Fruit fly (Drosophila melanogaster) whole organism, embryonic: ENCODE results near the gene CheB38b.
A peak's percentile ranks its signal among the peaks of the same experiment; 100 is the strongest.

Experiments
- ATbp ChIP-seq: fragments of 200-800 bp; sonication (Bioruptor generic); optimal IDR thresholded peaks from 2 replicates; lab custom pipeline; 2017; ENCODE audit warnings: missing biosample characterization, mild to moderate bottlenecking, missing genetic modification characterization, missing genetic modification reagents
- B-H2 ChIP-seq: fragments of 200-800 bp; sonication (Bioruptor generic); optimal IDR thresholded peaks from 2 replicates; lab custom pipeline; 2018; ENCODE audit warnings: missing biosample characterization, mild to moderate bottlenecking, missing genetic modification characterization
- CG12236 ChIP-seq: fragments of 200-800 bp; sonication (Bioruptor generic); optimal IDR thresholded peaks from 2 replicates; lab custom pipeline; 2016; ENCODE audit warnings: missing biosample characterization, missing genetic modification characterization
- CG12299 ChIP-seq: fragments of 200-800 bp; sonication (Bioruptor generic); optimal IDR thresholded peaks from 2 replicates; lab custom pipeline; 2018; ENCODE audit warnings: missing biosample characterization, mild to moderate bottlenecking, missing genetic modification characterization
- CG15269 ChIP-seq: fragments of 200-800 bp; sonication (Bioruptor generic); optimal IDR thresholded peaks from 2 replicates; lab custom pipeline; 2018; ENCODE audit warnings: missing biosample characterization, mild to moderate bottlenecking, missing genetic modification characterization, moderate library complexity
- CG17359 ChIP-seq: fragments of 200-800 bp; sonication (Bioruptor generic); optimal IDR thresholded peaks from 3 replicates; lab custom pipeline; 2018; ENCODE audit warnings: missing biosample characterization, mild to moderate bottlenecking, missing genetic modification characterization, moderate library complexity
- CG1832 ChIP-seq: fragments of 200-800 bp; sonication (Bioruptor generic); optimal IDR thresholded peaks from 2 replicates; lab custom pipeline; 2017; ENCODE audit warnings: missing biosample characterization, mild to moderate bottlenecking, missing genetic modification characterization, inconsistent platforms
- CG2120 ChIP-seq: fragments of 200-800 bp; sonication (Bioruptor generic); optimal IDR thresholded peaks from 3 replicates; lab custom pipeline; 2016; ENCODE audit warnings: missing biosample characterization, missing genetic modification characterization
- CG30020 ChIP-seq: fragments of 200-800 bp; optimal IDR thresholded peaks from 2 replicates; lab custom pipeline; 2019; ENCODE audit warnings: missing biosample characterization, mild to moderate bottlenecking, missing genetic modification characterization, moderate library complexity
- CG3163 ChIP-seq: fragments of 200-800 bp; sonication (Bioruptor generic); optimal IDR thresholded peaks from 3 replicates; lab custom pipeline; 2016; ENCODE audit warnings: missing biosample characterization, missing genetic modification characterization
- CG6683 ChIP-seq: fragments of 200-800 bp; sonication (Bioruptor generic); optimal IDR thresholded peaks from 2 replicates; lab custom pipeline; 2017; ENCODE audit warnings: missing biosample characterization, mild to moderate bottlenecking, missing genetic modification characterization, missing genetic modification reagents
- CG7271 ChIP-seq: fragments of 200-800 bp; sonication (Bioruptor generic); optimal IDR thresholded peaks from 2 replicates; lab custom pipeline; 2018; ENCODE audit warnings: missing biosample characterization, mild to moderate bottlenecking, missing genetic modification characterization, moderate library complexity
- CG7745 ChIP-seq: fragments of 200-800 bp; sonication (Bioruptor generic); optimal IDR thresholded peaks from 2 replicates; lab custom pipeline; 2018; ENCODE audit warnings: missing biosample characterization, mild to moderate bottlenecking, missing genetic modification characterization, moderate library complexity
- CG7928 ChIP-seq: fragments of 200-800 bp; sonication (Bioruptor generic); optimal IDR thresholded peaks from 2 replicates; lab custom pipeline; 2017; ENCODE audit warnings: missing biosample characterization, mild to moderate bottlenecking, missing genetic modification characterization
- CHES-1-like ChIP-seq: fragments of 200-800 bp; sonication (Bioruptor generic); optimal IDR thresholded peaks from 2 replicates; lab custom pipeline; 2016; ENCODE audit warnings: missing biosample characterization, missing genetic modification characterization
- CTCF ChIP-seq: fragments of 200-800 bp; sonication (Bioruptor generic); optimal IDR thresholded peaks from 2 replicates; lab custom pipeline; 2017; ENCODE audit warnings: missing biosample characterization, mild to moderate bottlenecking, missing genetic modification characterization, moderate library complexity
- CkIIα-i1 ChIP-seq: fragments of 200-800 bp; sonication (Bioruptor generic); IDR thresholded peaks from 2 replicates; pipeline ENCODE4 v1.3.6; 2022; ENCODE audit warnings: missing biosample characterization, missing genetic modification characterization
- Dad ChIP-seq: fragments of 200-800 bp; sonication (Bioruptor generic); optimal IDR thresholded peaks from 3 replicates; lab custom pipeline; 2016; ENCODE audit warnings: missing biosample characterization, missing genetic modification characterization
- E2f2 ChIP-seq: fragments of 200-800 bp; sonication (Bioruptor generic); IDR thresholded peaks from 2 replicates; pipeline ENCODE4 v1.3.6; 2022; ENCODE audit warnings: missing biosample characterization, missing genetic modification characterization
- Ets97D ChIP-seq: fragments of 200-800 bp; sonication (Bioruptor generic); optimal IDR thresholded peaks from 3 replicates; lab custom pipeline; 2016; ENCODE audit warnings: missing biosample characterization, missing genetic modification characterization
- Hr78 ChIP-seq, 2 experiments: fragments of 200-800 bp in 1 of 2; fragments of >200 bp in 1 of 2; sonication (Bioruptor generic) in 1 of 2; optimal IDR thresholded peaks; 2 replicates each; lab custom pipeline; 2017 to 2019; ENCODE audit warnings: missing biosample characterization in 2 of 2, missing genetic modification characterization in 2 of 2, mild to moderate bottlenecking in 1 of 2, moderate library complexity in 1 of 2
- Kr ChIP-seq: fragments of 200-800 bp; sonication (Bioruptor generic); optimal IDR thresholded peaks from 2 replicates; lab custom pipeline; 2017; ENCODE audit warnings: missing biosample characterization, mild to moderate bottlenecking, missing genetic modification characterization
- MESR4 ChIP-seq: fragments of 200-800 bp; sonication (Bioruptor generic); optimal IDR thresholded peaks from 2 replicates; lab custom pipeline; 2018; ENCODE audit warnings: missing biosample characterization, mild to moderate bottlenecking, missing genetic modification characterization, moderate library complexity
- Myb ChIP-seq: fragments of 200-800 bp; sonication (Bioruptor generic); optimal IDR thresholded peaks from 2 replicates; lab custom pipeline; 2016; ENCODE audit warnings: missing biosample characterization, missing genetic modification characterization
- NC2α ChIP-seq: fragments of 200-800 bp; sonication (Bioruptor generic); optimal IDR thresholded peaks from 2 replicates; lab custom pipeline; 2016; ENCODE audit warnings: missing biosample characterization, missing genetic modification characterization
- Vsx1 ChIP-seq: fragments of 200-800 bp; sonication (Bioruptor generic); optimal IDR thresholded peaks from 2 replicates; lab custom pipeline; 2017; ENCODE audit warnings: missing biosample characterization, mild to moderate bottlenecking, missing genetic modification characterization, missing genetic modification reagents
- al ChIP-seq: fragments of 200-800 bp; sonication (Bioruptor generic); IDR thresholded peaks from 2 replicates; pipeline ENCODE4 v1.3.6; 2022; ENCODE audit warnings: missing biosample characterization, missing genetic modification characterization
- corto ChIP-seq: fragments of 200-800 bp; sonication (Bioruptor generic); optimal IDR thresholded peaks from 2 replicates; lab custom pipeline; 2016; ENCODE audit warnings: missing biosample characterization, mild to moderate bottlenecking, missing genetic modification characterization, moderate library complexity
- dan ChIP-seq: fragments of 200-800 bp; sonication (Bioruptor generic); IDR thresholded peaks from 2 replicates; pipeline ENCODE4 v1.3.6; 2022; ENCODE audit warnings: missing biosample characterization, missing genetic modification characterization
- dm ChIP-seq: fragments of 200-800 bp; sonication (Bioruptor generic); optimal IDR thresholded peaks from 3 replicates; lab custom pipeline; 2016; ENCODE audit warnings: missing biosample characterization, missing genetic modification characterization
- ems ChIP-seq: fragments of 200-800 bp; sonication (Bioruptor generic); optimal IDR thresholded peaks from 3 replicates; lab custom pipeline; 2016; ENCODE audit warnings: missing biosample characterization, missing genetic modification characterization
- gcm ChIP-seq: fragments of 200-800 bp; sonication (Bioruptor generic); optimal IDR thresholded peaks from 2 replicates; lab custom pipeline; 2019; ENCODE audit warnings: missing biosample characterization, mild to moderate bottlenecking, missing genetic modification characterization, moderate library complexity
- gem ChIP-seq: fragments of 200-800 bp; sonication (Bioruptor generic); optimal IDR thresholded peaks from 2 replicates; lab custom pipeline; 2019; ENCODE audit warnings: missing biosample characterization, mild to moderate bottlenecking, missing genetic modification characterization, moderate library complexity
- grau ChIP-seq: fragments of 200-800 bp; optimal IDR thresholded peaks from 3 replicates; lab custom pipeline; 2019; ENCODE audit warnings: missing biosample characterization, mild to moderate bottlenecking, missing genetic modification characterization, moderate library complexity
- grn ChIP-seq: fragments of 200-800 bp; sonication (Bioruptor generic); optimal IDR thresholded peaks from 3 replicates; lab custom pipeline; 2017; ENCODE audit warnings: missing biosample characterization, missing genetic modification characterization
- gt ChIP-seq: fragments of 200-800 bp; sonication (Bioruptor generic); IDR thresholded peaks from 2 replicates; pipeline ENCODE4 v1.3.6; 2022; ENCODE audit warnings: missing biosample characterization, missing genetic modification characterization
- hb ChIP-seq: fragments of 200-800 bp; sonication (Bioruptor generic); IDR thresholded peaks from 3 replicates; pipeline ENCODE4 v1.3.6; 2022; ENCODE audit warnings: missing biosample characterization, missing genetic modification characterization; ENCODE audit not compliant: partially characterized antibody
- kni ChIP-seq: fragments of 200-800 bp; sonication (Bioruptor generic); optimal IDR thresholded peaks from 3 replicates; lab custom pipeline; 2017; ENCODE audit warnings: mild to moderate bottlenecking, missing biosample characterization, missing genetic modification reagents, missing genetic modification characterization
- lab ChIP-seq: fragments of 200-800 bp; sonication (Bioruptor generic); optimal IDR thresholded peaks from 3 replicates; lab custom pipeline; 2017; ENCODE audit warnings: missing biosample characterization, missing genetic modification characterization, mild to moderate bottlenecking, moderate library complexity, missing genetic modification reagents
- lbe ChIP-seq: fragments of 200-800 bp; sonication (Bioruptor generic); optimal IDR thresholded peaks from 2 replicates; lab custom pipeline; 2016; ENCODE audit warnings: missing biosample characterization, mild to moderate bottlenecking, missing genetic modification characterization
- onecut ChIP-seq: fragments of 200-800 bp; sonication (Bioruptor generic); IDR thresholded peaks from 2 replicates; pipeline ENCODE4 v1.3.6; 2022; ENCODE audit warnings: missing biosample characterization, missing genetic modification characterization
- prd ChIP-seq, 3 experiments: fragments of >200 bp in 2 of 3; fragments of 200-800 bp in 1 of 3; sonication (Bioruptor generic) in 1 of 3; optimal IDR thresholded peaks in 2 of 3; IDR thresholded peaks in 1 of 3; 2 replicates in 2 of 3; 3 replicates in 1 of 3; pipeline versions ENCODE4 v1.3.6 to Lab custom; 2017 to 2022; ENCODE audit warnings: missing biosample characterization in 1 of 3, missing genetic modification characterization in 1 of 3
- pzg ChIP-seq: fragments of 200-800 bp; sonication (Bioruptor generic); optimal IDR thresholded peaks from 3 replicates; lab custom pipeline; 2018; ENCODE audit warnings: missing biosample characterization, mild to moderate bottlenecking, missing genetic modification characterization, moderate library complexity
- ro ChIP-seq: fragments of 200-800 bp; sonication (Bioruptor generic); IDR thresholded peaks from 2 replicates; pipeline ENCODE4 v1.3.6; 2022; ENCODE audit warnings: missing biosample characterization, missing genetic modification characterization
- sisA ChIP-seq: fragments of 200-800 bp; sonication (Bioruptor generic); IDR thresholded peaks from 2 replicates; pipeline ENCODE4 v1.3.6; 2022; ENCODE audit warnings: missing biosample characterization, missing genetic modification characterization
- stwl ChIP-seq: fragments of 200-800 bp; sonication (Bioruptor generic); optimal IDR thresholded peaks from 3 replicates; lab custom pipeline; 2018; ENCODE audit warnings: missing biosample characterization, mild to moderate bottlenecking, missing genetic modification characterization, moderate library complexity
- tin ChIP-seq: fragments of 200-800 bp; sonication (Bioruptor generic); optimal IDR thresholded peaks from 3 replicates; lab custom pipeline; 2016; ENCODE audit warnings: missing biosample characterization, missing genetic modification characterization
- usp ChIP-seq: fragments of >200 bp; optimal IDR thresholded peaks from 2 replicates; lab custom pipeline; 2017; ENCODE audit warnings: missing biosample characterization, missing genetic modification characterization

Gene CheB38b

DNA sequence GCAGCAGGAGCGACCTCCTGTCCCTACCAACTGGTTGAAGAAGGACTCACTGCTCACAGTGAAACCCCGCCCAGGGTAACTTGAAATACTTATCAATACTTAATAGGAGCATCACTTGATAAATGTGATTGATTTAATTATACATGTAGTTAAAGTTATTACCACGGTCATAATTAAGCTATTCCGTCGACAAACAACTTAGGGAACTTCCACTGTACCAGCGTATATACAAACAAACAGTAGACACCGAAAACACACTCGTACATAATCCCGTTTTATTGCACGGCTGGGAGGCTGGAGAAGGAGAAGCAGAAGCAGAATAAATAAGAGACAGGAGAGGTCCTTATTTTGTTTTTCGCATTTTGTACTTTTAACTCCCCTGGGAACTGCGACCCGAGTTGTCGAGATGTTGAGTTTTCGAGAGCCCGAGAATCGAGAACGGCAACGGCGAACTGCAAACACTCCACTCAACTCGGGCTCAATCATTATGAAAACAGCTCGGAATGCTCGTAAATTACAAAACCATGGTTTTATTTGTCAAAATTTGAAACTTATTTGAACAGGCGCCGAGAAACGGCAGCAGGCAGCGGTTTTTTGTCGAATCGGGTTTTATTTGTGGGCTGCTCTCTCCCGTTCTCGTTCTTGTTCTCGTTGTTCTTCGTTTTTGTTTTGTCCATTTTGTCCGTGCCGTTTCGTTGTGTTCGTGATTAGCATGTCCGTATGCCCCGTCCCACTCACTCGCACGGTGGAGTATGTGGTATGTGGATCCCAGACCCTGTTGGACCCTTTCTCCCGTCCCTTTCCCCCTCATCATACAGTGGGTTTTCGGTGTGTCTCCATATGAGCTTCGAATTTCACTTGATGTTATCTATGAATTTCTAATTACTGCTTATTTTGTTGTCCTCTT lies 16.8 kb downstream of the CheB38b start (continued):
- TF ChIP-seq CG17359 (peak; percentile 77), gt (GFP tag; lab: Robert Waterston, UW) (no peak), dan (GFP tag; lab: Robert Waterston, UW) (no peak), B-H2 (GFP tag; lab: Kevin White, UChicago) (peak; percentile 78), kni (GFP tag; lab: Kevin White, UChicago) (peak; percentile 91), CG7745 (tag; lab: Kevin White, UChicago) (no peak), MESR4 (GFP tag; lab: Kevin White, UChicago) (peak; percentile 21), gcm (GFP tag; lab: Kevin White, UChicago) (peak; percentile 47), CG30020 (no peak), hb (GFP tag; lab: Robert Waterston, UW) (no peak), Ets97D (GFP tag; lab: Kevin White, UChicago) (peak; percentile 25), onecut (GFP tag; lab: Robert Waterston, UW) (peak; percentile 51), CG7928 (peak; percentile 47), ATbp (GFP tag; lab: Kevin White, UChicago) (peak; percentile 52), E2f2 (GFP tag; lab: Robert Waterston, UW) (peak; percentile 45), CkIIα-i1 (0 out of 2 replicates have a peak, but pooled peaks have one; percentile 20), CG6683 (GFP tag; lab: Kevin White, UChicago) (peak; percentile 54), CG1832 (peak; percentile 51), Myb (GFP tag; lab: Kevin White, UChicago) (peak; percentile 69), CG12299 (tag; lab: Kevin White, UChicago) (peak; percentile 53), lbe (GFP tag; lab: Kevin White, UChicago) (peak; percentile 96), lab (peak; percentile 92), CG12236 (GFP tag; lab: Kevin White, UChicago) (peak; percentile 40), CHES-1-like (GFP tag; lab: Kevin White, UChicago) (peak; percentile 83), gem (tag; lab: Kevin White, UChicago) (peak; percentile 81), CTCF (GFP tag; lab: Kevin White, UChicago) (no peak), CG2120 (GFP tag; lab: Kevin White, UChicago) (peak; percentile 94), CG7271 (tag; lab: Kevin White, UChicago) (no peak), prd (optimal IDR thresholded peaks at IDR 0.05; lab: Kevin White, UChicago) (no peak), prd (GFP tag; IDR thresholded peaks at IDR 0.05; lab: Robert Waterston, UW) (peak; percentile 80), CG15269 (peak; percentile 78), ems (GFP tag; lab: Kevin White, UChicago) (peak; percentile 62), Dad (GFP tag; lab: Kevin White, UChicago) (peak; percentile 67), al (GFP tag; lab: Robert Waterston, UW) (peak; percentile 62; the same call in 1 of the 2 replicates), usp (GFP tag; lab: Kevin White, UChicago) (no peak), pzg (GFP tag; lab: Kevin White, UChicago) (peak; percentile 19), sisA (GFP tag; lab: Robert Waterston, UW) (peak; percentile 73), NC2α (GFP tag; lab: Kevin White, UChicago) (peak; percentile 36), CG3163 (GFP tag; lab: Kevin White, UChicago) (peak; percentile 34), Hr78 (GFP tag; optimal IDR thresholded peaks at IDR 0.05; lab: Kevin White, UChicago) (no peak), corto (GFP tag; lab: Kevin White, UChicago) (peak; percentile 91), stwl (no peak), grn (GFP tag; lab: Kevin White, UChicago) (peak; percentile 66), dm (GFP tag; lab: Kevin White, UChicago) (peak; percentile 23), Vsx1 (GFP tag; lab: Kevin White, UChicago) (peak; percentile 52), tin (GFP tag; lab: Kevin White, UChicago) (peak; percentile 68), grau (tag; lab: Kevin White, UChicago) (peak; percentile 97), ro (GFP tag; lab: Robert Waterston, UW) (0 out of 2 replicates have a peak, but pooled peaks have one; percentile 30), Kr (GFP tag; lab: Kevin White, UChicago) (no peak)
